Worm (Caenorhabditis elegans): Measurements from ENCODE around the gene C17C3.15.

Gene C17C3.15

DNA sequence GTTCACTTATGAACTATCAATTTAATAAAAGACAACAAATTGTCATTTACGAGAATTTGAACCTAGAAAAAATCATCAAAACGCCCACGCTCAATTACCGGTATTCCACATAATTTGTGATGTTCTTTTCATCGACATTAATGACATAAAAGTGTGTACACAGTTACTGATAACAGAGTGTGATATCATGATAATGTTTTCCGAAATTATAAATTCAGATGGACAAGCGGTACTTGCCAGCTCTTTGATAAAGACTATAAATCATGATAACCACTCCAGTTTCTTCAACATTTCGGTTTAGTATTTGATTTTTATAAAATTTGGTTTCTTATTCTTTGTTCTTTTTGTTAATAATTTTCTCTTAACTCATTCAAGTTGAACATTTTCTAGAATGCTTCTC is 15.3 kb downstream of the C17C3.15 start, which contains the start of gene lys-8 (continued):
- no peak for TF ChIP-seq T26A8.4 (GFP tag; IDR thresholded peaks at IDR 0.05)
- TF ChIP-seq dmd-6 (GFP tag; IDR thresholded peaks at IDR 0.05), result peak; percentile 93
- TF ChIP-seq ceh-32 (tag; optimal IDR thresholded peaks at IDR 0.05; ENCODE audit: poor library complexity), result no peak
- TF ChIP-seq daf-19 (GFP tag; conservative IDR thresholded peaks at IDR 0.05), result no peak
- TF ChIP-seq ceh-28 (tag; optimal IDR thresholded peaks at IDR 0.05), result no peak
- TF ChIP-seq lin-13 (GFP tag; optimal IDR thresholded peaks at IDR 0.05), result peak; percentile 13
- TF ChIP-seq mes-2 (tag; optimal IDR thresholded peaks at IDR 0.05; ENCODE audit: poor library complexity, severe bottlenecking), result no peak
- no peak for TF ChIP-seq hlh-30 (tag; optimal IDR thresholded peaks at IDR 0.05; ENCODE audit: insufficient read depth)
- no peak for TF ChIP-seq snpc-1.2 (GFP tag; IDR thresholded peaks at IDR 0.05)
- no peak for TF ChIP-seq dmd-8 (GFP tag; IDR thresholded peaks at IDR 0.05)
- TF ChIP-seq F26F4.8 (GFP tag; conservative IDR thresholded peaks at IDR 0.05), result no peak
- TF ChIP-seq ceh-62 (tag; optimal IDR thresholded peaks at IDR 0.05), result no peak
- no peak for TF ChIP-seq duxl-1 (tag; optimal IDR thresholded peaks at IDR 0.05; ENCODE audit: poor library complexity)
- TF ChIP-seq aly-2 (tag; optimal IDR thresholded peaks at IDR 0.05), result no peak
- no peak for TF ChIP-seq Y48G9A.11 (GFP tag; IDR thresholded peaks at IDR 0.05)
- peak; percentile 54 for TF ChIP-seq lin-1 (GFP tag; IDR thresholded peaks at IDR 0.05)
- TF ChIP-seq madf-9 (GFP tag; conservative IDR thresholded peaks at IDR 0.05), result no peak
- TF ChIP-seq ztf-11 (tag; optimal IDR thresholded peaks at IDR 0.05), result no peak
- no peak for TF ChIP-seq skn-1 (tag; optimal IDR thresholded peaks at IDR 0.05)
- TF ChIP-seq mdl-1 (tag; optimal IDR thresholded peaks at IDR 0.05), result peak in 1 of 2 experiments; percentile 17
- no peak for TF ChIP-seq lin-38 (GFP tag; IDR thresholded peaks at IDR 0.05)
- no peak for TF ChIP-seq set-16 (GFP tag; IDR thresholded peaks at IDR 0.05)
- TF ChIP-seq aha-1 (tag), result no peak
- no peak for TF ChIP-seq nhr-25 (tag; optimal IDR thresholded peaks at IDR 0.05; ENCODE audit: borderline replicate concordance, insufficient read depth)
- no peak for TF ChIP-seq hmg-1.1 (GFP tag; IDR thresholded peaks at IDR 0.05)
- TF ChIP-seq zfp-2 (tag; optimal IDR thresholded peaks at IDR 0.05), result no peak
- no peak for TF ChIP-seq nhr-41 (GFP tag; IDR thresholded peaks at IDR 0.05)
- no peak for TF ChIP-seq tag-97 (GFP tag; IDR thresholded peaks at IDR 0.05)
- TF ChIP-seq sdz-12 (GFP tag; optimal IDR thresholded peaks at IDR 0.05), result no peak
- no peak for TF ChIP-seq ctbp-1 (GFP tag; IDR thresholded peaks at IDR 0.05)
- TF ChIP-seq vab-7 (GFP tag; IDR thresholded peaks at IDR 0.05), result no peak
- no peak for TF ChIP-seq snpc-4 (tag; optimal IDR thresholded peaks at IDR 0.05)
- no peak for TF ChIP-seq nhr-42 (GFP tag; IDR thresholded peaks at IDR 0.05)
- no peak for TF ChIP-seq egl-43 (GFP tag; IDR thresholded peaks at IDR 0.05)
- TF ChIP-seq mxl-3 (GFP tag; optimal IDR thresholded peaks at IDR 0.05), result peak; percentile 35
- TF ChIP-seq Y105C5A.15 (GFP tag; IDR thresholded peaks at IDR 0.05), result no peak
- no peak for TF ChIP-seq spr-1 (tag; optimal IDR thresholded peaks at IDR 0.05)
- no peak for TF ChIP-seq saeg-2 (GFP tag; IDR thresholded peaks at IDR 0.05)
- no peak for TF ChIP-seq ZK546.5 (tag; optimal IDR thresholded peaks at IDR 0.05)
- peak; percentile 16 for TF ChIP-seq nhr-102 (tag; optimal IDR thresholded peaks at IDR 0.05)
- TF ChIP-seq nhr-77 (tag; optimal IDR thresholded peaks at IDR 0.05), result peak; percentile 78
- TF ChIP-seq ces-1 (GFP tag; optimal IDR thresholded peaks at IDR 0.05), result no peak
- no peak for TF ChIP-seq nhr-76 (tag; optimal IDR thresholded peaks at IDR 0.05)
- TF ChIP-seq daf-12 (tag; optimal IDR thresholded peaks at IDR 0.05), result no peak
- no peak for TF ChIP-seq zfp-3 (GFP tag; conservative IDR thresholded peaks at IDR 0.05)
- no peak for TF ChIP-seq Y75B8A.6 (GFP tag; IDR thresholded peaks at IDR 0.05)
- TF ChIP-seq jun-1 (tag; optimal IDR thresholded peaks at IDR 0.05), result no peak
- no peak for TF ChIP-seq nhr-237 (tag; optimal IDR thresholded peaks at IDR 0.05)
- no peak for TF ChIP-seq F49E8.2 (tag; optimal IDR thresholded peaks at IDR 0.05; ENCODE audit: borderline replicate concordance)
- TF ChIP-seq nhr-6 (tag; optimal IDR thresholded peaks at IDR 0.05), result no peak
- TF ChIP-seq cey-2 (tag; optimal IDR thresholded peaks at IDR 0.05; ENCODE audit: borderline replicate concordance, insufficient read depth), result no peak
- peak; percentile 86 for TF ChIP-seq ceh-20 (GFP tag; IDR thresholded peaks at IDR 0.05)
